Worm (Caenorhabditis elegans) whole organism, early embryonic: Measurements from ENCODE around the gene R02D5.4.
A peak's percentile ranks its signal among the peaks of the same experiment; 100 is the strongest.

Experiments
- B0310.2 ChIP-seq: sonication (generic microtip); optimal IDR thresholded peaks from 2 replicates; lab custom pipeline; 2016; ENCODE audit warnings: mild to moderate bottlenecking, missing genetic modification characterization, missing compliant biosample characterization
- F13C5.2 ChIP-seq: sonication (generic microtip); optimal IDR thresholded peaks from 2 replicates; lab custom pipeline; 2017; ENCODE audit warnings: mild to moderate bottlenecking, missing genetic modification characterization, inconsistent platforms, missing compliant biosample characterization
- aly-1 ChIP-seq: sonication (generic microtip); optimal IDR thresholded peaks from 2 replicates; lab custom pipeline; 2016; ENCODE audit warnings: missing genetic modification characterization, missing compliant biosample characterization
- ama-1 ChIP-seq: fragments of 150-350 bp; optimal IDR thresholded peaks from 2 replicates; lab custom pipeline; 2014
- ceh-13 ChIP-seq: fragments of 200-800 bp; sonication (Bioruptor generic); optimal IDR thresholded peaks from 2 replicates; lab custom pipeline; 2018; ENCODE audit warnings: mild to moderate bottlenecking, missing genetic modification characterization, missing compliant biosample characterization
- ceh-36 ChIP-seq: sonication (generic microtip); optimal IDR thresholded peaks from 2 replicates; lab custom pipeline; 2016; ENCODE audit warnings: missing genetic modification characterization, inconsistent platforms, missing compliant biosample characterization
- ets-7 ChIP-seq: sonication (generic microtip); optimal IDR thresholded peaks from 2 replicates; lab custom pipeline; 2016; ENCODE audit warnings: missing genotype, missing genetic modification characterization, missing compliant biosample characterization
- flt-1 ChIP-seq: fragments of 200-800 bp; sonication (Bioruptor generic); IDR thresholded peaks from 2 replicates; pipeline ENCODE4 v1.3.6; 2022; ENCODE audit warnings: missing genetic modification characterization, missing compliant biosample characterization
- hmbx-1 ChIP-seq: sonication (generic microtip); optimal IDR thresholded peaks from 2 replicates; lab custom pipeline; 2016; ENCODE audit warnings: mild to moderate bottlenecking, missing genetic modification characterization, missing compliant biosample characterization
- hmg-4 ChIP-seq: fragments of 200-800 bp; sonication (Bioruptor generic); optimal IDR thresholded peaks from 2 replicates; lab custom pipeline; 2018; ENCODE audit warnings: mild to moderate bottlenecking, missing genetic modification characterization, missing compliant biosample characterization
- hnd-1 ChIP-seq: sonication (generic microtip); optimal IDR thresholded peaks from 2 replicates; lab custom pipeline; 2016; ENCODE audit warnings: missing genetic modification characterization, missing compliant biosample characterization
- pes-1 ChIP-seq: fragments of 200-800 bp; sonication (Bioruptor generic); IDR thresholded peaks from 2 replicates; pipeline ENCODE4 v1.3.6; 2022; ENCODE audit warnings: missing genetic modification reagents, missing genetic modification characterization, missing compliant biosample characterization
- scrt-1 ChIP-seq: fragments of 200-800 bp; sonication (Bioruptor generic); IDR thresholded peaks from 2 replicates; pipeline ENCODE4 v1.3.6; 2022; ENCODE audit warnings: missing genetic modification characterization, missing compliant biosample characterization
- sea-1 ChIP-seq: fragments of 200-800 bp; sonication (Bioruptor generic); conservative IDR thresholded peaks from 2 replicates; pipeline ENCODE4 v1.3.6; 2022; ENCODE audit warnings: missing genetic modification characterization, missing compliant biosample characterization
- tbx-11 ChIP-seq: fragments of 200-800 bp; sonication (Bioruptor generic); IDR thresholded peaks from 2 replicates; pipeline ENCODE4 v1.3.6; 2022; ENCODE audit warnings: missing genetic modification characterization, missing compliant biosample characterization
- tbx-37 ChIP-seq: fragments of 200-800 bp; sonication (Bioruptor generic); conservative IDR thresholded peaks from 2 replicates; pipeline ENCODE4 v1.3.6; 2022; ENCODE audit warnings: missing genetic modification reagents, missing genetic modification characterization, missing compliant biosample characterization
- tra-4 ChIP-seq: sonication (generic microtip); optimal IDR thresholded peaks from 2 replicates; lab custom pipeline; 2017; ENCODE audit warnings: missing genetic modification characterization, missing compliant biosample characterization

The R02D5.4 gene

DNA sequence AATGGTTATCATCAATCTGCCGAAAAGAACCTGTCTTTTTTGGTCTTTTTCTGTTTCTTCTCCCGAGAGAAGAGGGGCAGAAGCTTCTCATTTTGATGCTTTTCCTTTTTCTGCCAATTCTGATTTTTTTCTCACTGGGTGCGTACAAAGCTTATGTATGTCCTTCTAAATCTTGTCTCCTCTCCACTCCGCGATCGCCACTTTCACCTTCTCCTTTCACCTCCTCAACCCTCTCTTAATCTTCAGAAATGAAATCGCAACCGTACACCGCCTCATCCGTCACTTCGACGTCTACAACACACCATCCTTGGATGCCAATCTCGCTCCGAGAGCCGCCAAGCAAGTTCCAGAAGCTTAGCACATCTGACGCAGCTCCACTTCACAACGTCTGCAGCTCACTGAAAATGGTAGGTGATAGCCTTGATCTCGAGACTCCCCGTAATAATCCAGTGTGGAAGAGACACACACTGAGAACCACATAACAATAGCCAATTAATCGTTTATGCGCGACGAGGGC lies 23.6 kb upstream of the R02D5.4 start, which contains the start of gene R02D5.1:
Gene R02D5.1, plus strand, starts transcription at position 245 of the 517 bp plus-strand sequence.
- TF ChIP-seq hmbx-1 (tag; lab: Kevin White, UChicago) (no peak), hmg-4 (GFP tag; lab: Kevin White, UChicago) (peak; percentile 21)

DNA sequence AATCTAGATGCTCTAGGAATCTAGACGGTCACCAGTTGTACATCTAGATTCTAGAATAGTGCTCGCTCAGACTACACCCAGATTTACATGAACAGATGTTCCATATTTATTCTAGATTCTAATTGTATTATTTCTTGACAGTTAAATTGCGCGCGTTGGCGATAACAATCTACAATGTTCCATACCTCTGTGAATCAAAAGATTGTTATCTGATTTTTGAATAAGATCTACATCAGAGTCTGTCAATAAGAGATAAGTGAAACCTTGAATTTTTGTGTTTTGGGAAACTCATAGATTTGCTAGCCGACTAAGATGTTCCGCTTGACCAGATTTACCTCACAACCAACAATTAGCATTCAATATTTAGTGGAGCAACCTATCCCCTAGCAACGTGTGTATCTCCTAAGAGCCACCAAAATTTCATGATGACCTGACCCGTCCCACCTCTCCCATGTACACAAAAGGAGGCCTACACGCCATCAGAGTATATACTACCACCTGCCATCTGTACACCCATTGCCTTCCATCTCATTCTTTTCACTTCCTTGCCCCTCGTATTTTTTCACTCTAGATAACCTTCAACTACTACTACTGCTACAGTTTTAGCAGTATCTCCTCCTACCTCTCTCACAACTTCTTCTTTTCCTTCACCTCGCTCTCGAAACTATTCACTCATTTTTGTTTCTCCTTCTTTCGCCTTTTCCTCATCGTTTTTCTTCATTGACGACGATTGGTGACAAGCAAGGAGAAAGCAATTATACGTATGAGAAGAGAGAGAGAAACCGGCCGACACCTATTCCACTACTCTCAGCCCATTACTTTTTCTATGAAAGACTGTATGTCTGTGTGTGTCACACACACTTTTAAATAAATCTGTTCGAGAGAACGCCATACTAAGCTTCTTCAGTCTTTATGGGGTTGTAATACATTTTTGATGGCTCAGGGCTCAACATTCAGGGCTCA lies 22.5 kb upstream of the R02D5.4 start:
- TF ChIP-seq hmg-4 (GFP tag; lab: Kevin White, UChicago) (no peak), F13C5.2 (tag; lab: Kevin White, UChicago) (no peak), tbx-11 (GFP tag; lab: Robert Waterston, UW) (no peak), scrt-1 (no peak), ceh-36 (tag; lab: Kevin White, UChicago) (no peak), pes-1 (no peak), hmbx-1 (tag; lab: Kevin White, UChicago) (no peak), aly-1 (no peak), ama-1 (lab: Kevin White, UChicago) (no peak), flt-1 (GFP tag; lab: Robert Waterston, UW) (no peak), hnd-1 (tag; lab: Kevin White, UChicago) (no peak), tbx-37 (GFP tag; lab: Robert Waterston, UW) (no peak), B0310.2 (tag; lab: Kevin White, UChicago) (no peak), ceh-13 (no peak), sea-1 (GFP tag; lab: Robert Waterston, UW) (no peak), ets-7 (tag; lab: Kevin White, UChicago) (no peak), tra-4 (no peak)

DNA sequence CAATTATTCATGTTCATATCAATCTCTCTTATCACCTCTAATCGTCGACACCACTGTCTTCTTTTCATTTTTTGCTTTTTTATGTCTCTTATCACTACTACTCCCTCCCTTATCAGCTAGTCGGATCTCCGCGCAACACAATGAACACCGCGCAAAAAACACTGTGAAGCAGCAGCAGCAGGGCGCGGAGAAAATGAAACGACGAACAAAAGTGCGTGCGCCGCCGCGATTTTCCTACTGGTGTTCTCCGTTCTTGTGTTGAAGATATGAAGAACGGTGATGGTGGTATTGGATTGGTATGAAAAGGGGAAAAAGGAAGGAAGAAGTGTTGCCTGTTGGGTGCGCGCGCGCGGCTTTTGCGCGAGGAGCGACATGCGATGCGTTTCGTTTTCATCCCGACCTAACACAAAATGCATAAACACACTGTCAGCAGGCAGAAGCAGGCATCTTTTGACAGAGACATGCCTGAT lies 21.3 kb upstream of the R02D5.4 start:
- TF ChIP-seq hnd-1 (tag; lab: Kevin White, UChicago) (no peak), F13C5.2 (tag; lab: Kevin White, UChicago) (no peak), hmg-4 (GFP tag; lab: Kevin White, UChicago) (peak; percentile 68), tbx-37 (GFP tag; lab: Robert Waterston, UW) (no peak), ets-7 (tag; lab: Kevin White, UChicago) (no peak), pes-1 (no peak), tbx-11 (GFP tag; lab: Robert Waterston, UW) (no peak), tra-4 (no peak), ceh-13 (no peak)

DNA sequence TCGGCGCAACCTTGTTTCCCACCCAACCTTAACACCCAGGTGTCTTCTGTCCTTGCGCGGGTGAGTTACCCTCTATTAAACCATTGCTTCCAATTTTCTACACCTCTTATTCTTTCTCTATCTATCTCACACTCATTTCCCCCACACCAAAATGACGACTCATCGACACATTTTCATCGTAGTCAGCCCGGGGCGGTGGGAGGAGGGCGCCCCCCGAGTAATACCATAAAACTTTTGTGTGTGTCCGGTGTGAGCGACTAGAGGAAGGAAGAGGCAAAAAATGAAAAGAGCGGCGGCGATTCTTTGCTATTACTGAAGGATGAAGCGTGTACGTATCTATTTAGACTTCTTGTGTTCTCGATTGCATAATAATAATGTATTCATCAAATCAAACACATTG lies 20.3 kb upstream of the R02D5.4 start:
- TF ChIP-seq hmg-4 (GFP tag; lab: Kevin White, UChicago) (peak; percentile 44), scrt-1 (0 out of 2 replicates have a peak, but pooled peaks have one; percentile 49), F13C5.2 (tag; lab: Kevin White, UChicago) (no peak), pes-1 (peak; percentile 29; the same call in 1 of the 2 replicates), ama-1 (lab: Kevin White, UChicago) (no peak), B0310.2 (tag; lab: Kevin White, UChicago) (no peak), ceh-13 (no peak), sea-1 (GFP tag; lab: Robert Waterston, UW) (0 out of 2 replicates have a peak, but pooled peaks have one; percentile 45)

DNA sequence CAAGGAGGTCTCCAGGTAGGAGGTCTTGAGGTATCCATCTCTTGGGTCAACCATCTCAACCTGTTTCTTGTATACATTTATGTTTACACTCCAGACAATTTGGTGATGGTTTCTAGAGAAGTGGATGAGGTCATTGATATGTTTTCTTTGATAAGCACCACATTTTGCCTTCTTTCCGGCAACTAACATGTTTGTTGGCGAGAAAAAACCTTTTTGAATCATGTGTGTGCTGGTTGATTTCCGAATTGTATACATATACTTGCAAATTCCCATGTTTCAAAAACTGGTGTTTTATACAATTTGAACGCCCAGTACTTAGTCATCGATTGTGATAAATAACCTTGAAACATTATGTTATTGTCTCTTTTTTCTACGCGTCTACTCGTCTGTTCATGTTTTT lies 19.6 kb upstream of the R02D5.4 start:
- TF ChIP-seq hnd-1 (tag; lab: Kevin White, UChicago) (no peak), sea-1 (GFP tag; lab: Robert Waterston, UW) (no peak), aly-1 (no peak), scrt-1 (no peak), hmbx-1 (tag; lab: Kevin White, UChicago) (no peak), hmg-4 (GFP tag; lab: Kevin White, UChicago) (no peak), ets-7 (tag; lab: Kevin White, UChicago) (no peak), ama-1 (lab: Kevin White, UChicago) (no peak)

DNA sequence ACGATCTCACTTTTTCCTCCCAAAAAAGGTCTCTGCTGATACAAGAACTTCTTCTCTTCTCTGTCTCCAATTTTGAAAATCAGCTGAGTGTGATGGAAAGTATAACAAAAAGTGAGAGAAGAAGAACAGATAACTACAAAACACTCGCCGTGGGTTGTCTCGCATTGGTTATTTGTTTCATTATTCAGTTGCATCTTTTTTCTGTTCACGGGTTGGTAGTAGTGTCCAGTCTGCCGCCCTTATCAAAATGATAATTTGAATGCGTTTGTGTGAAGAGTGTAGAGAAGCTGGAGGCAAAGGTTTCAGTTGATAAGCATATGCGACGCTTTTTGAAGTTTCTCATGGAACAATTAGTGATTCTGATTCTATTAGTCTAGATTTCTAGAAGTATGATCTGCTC lies 18.6 kb upstream of the R02D5.4 start:
- TF ChIP-seq scrt-1 (no peak), F13C5.2 (tag; lab: Kevin White, UChicago) (no peak), pes-1 (no peak), ets-7 (tag; lab: Kevin White, UChicago) (no peak), ceh-36 (tag; lab: Kevin White, UChicago) (no peak), flt-1 (GFP tag; lab: Robert Waterston, UW) (no peak), aly-1 (no peak), ceh-13 (no peak), tbx-37 (GFP tag; lab: Robert Waterston, UW) (no peak), sea-1 (GFP tag; lab: Robert Waterston, UW) (no peak), tbx-11 (GFP tag; lab: Robert Waterston, UW) (no peak), tra-4 (no peak), hnd-1 (tag; lab: Kevin White, UChicago) (no peak)

DNA sequence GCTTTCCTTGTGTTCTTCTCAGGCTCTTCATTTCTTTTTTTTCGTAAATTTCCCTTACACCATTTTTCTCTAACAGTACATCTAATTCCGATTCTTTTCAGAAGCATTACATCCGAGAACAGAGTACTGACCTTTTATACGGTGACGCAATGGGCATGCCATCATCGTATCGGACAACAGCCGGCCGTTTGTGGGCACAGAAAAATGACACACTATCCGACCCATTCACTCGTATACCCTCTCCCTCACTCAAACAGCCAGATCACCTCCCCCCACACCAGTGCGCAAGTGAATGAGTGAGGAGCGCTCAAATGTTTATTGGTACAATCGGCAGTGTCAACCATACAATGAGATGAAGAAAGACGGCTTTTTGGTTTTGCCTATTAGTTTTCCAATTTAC lies 16.7 kb upstream of the R02D5.4 start, which contains the start of gene R02D5.24:
Gene R02D5.24, plus strand, starts transcription at position 205 of the 400 bp plus-strand sequence.
- TF ChIP-seq ets-7 (tag; lab: Kevin White, UChicago) (no peak), flt-1 (GFP tag; lab: Robert Waterston, UW) (peak; percentile 28; the same call in 1 of the 2 replicates), hmg-4 (GFP tag; lab: Kevin White, UChicago) (peak; percentile 70), scrt-1 (no peak), B0310.2 (tag; lab: Kevin White, UChicago) (peak; percentile 1)
